Worm (Caenorhabditis elegans) whole organism, L1 larva: ENCODE measurements around the gene C44B9.3.

Experiments
- C16A3.4 ChIP-seq: fragments of 150-350 bp; optimal IDR thresholded peaks from 2 replicates; lab custom pipeline; 2014; ENCODE audit warnings: missing biosample characterization, missing genetic modification characterization
- ceh-82 ChIP-seq, 3 experiments: fragments of 150-350 bp in 1 of 3; sonication (generic microtip) in 2 of 3; optimal IDR thresholded peaks; 2 replicates each; lab custom pipeline; 2014 to 2017; ENCODE audit warnings: missing biosample characterization in 3 of 3, missing genetic modification characterization in 3 of 3
- dpl-1 ChIP-seq, 3 experiments: fragments of 150-350 bp in 2 of 3; sonication (generic microtip) in 1 of 3; optimal IDR thresholded peaks; 2 replicates each; lab custom pipeline; 2014 to 2017; ENCODE audit warnings: missing biosample characterization in 3 of 3, missing genetic modification characterization in 3 of 3, missing genetic modification reagents in 3 of 3
- dsc-1 ChIP-seq: sonication (generic microtip); optimal IDR thresholded peaks from 2 replicates; lab custom pipeline; 2016; ENCODE audit warnings: mild to moderate bottlenecking, missing genetic modification characterization, missing compliant biosample characterization
- efl-1 ChIP-seq, 4 experiments: fragments of 150-350 bp; optimal IDR thresholded peaks in 3 of 4; peaks in 1 of 4; 1 replicate in 1 of 4; 2 replicates in 3 of 4; lab custom pipeline; 2014; ENCODE audit warnings: missing biosample characterization in 2 of 4, missing genetic modification characterization in 2 of 4, missing genetic modification reagents in 2 of 4
- efl-3 ChIP-seq: fragments of 200-800 bp; sonication (Bioruptor generic); optimal IDR thresholded peaks from 2 replicates; lab custom pipeline; 2018; ENCODE audit warnings: mild to moderate bottlenecking, missing genetic modification characterization, missing compliant biosample characterization
- elt-2 ChIP-seq: sonication (generic microtip); optimal IDR thresholded peaks from 2 replicates; lab custom pipeline; 2016; ENCODE audit warnings: missing genetic modification characterization, mild to moderate bottlenecking, inconsistent platforms, missing compliant biosample characterization, missing genetic modification reagents
- ets-5 ChIP-seq: fragments of 200-800 bp; sonication (Bioruptor generic); IDR thresholded peaks from 2 replicates; pipeline ENCODE4 v1.3.6; 2022; ENCODE audit warnings: missing genetic modification characterization, missing compliant biosample characterization
- fkh-8 ChIP-seq: sonication (generic microtip); optimal IDR thresholded peaks from 2 replicates; lab custom pipeline; 2016; ENCODE audit warnings: mild to moderate bottlenecking, missing genetic modification characterization, missing compliant biosample characterization
- jun-1 ChIP-seq: fragments of 150-350 bp; optimal IDR thresholded peaks from 2 replicates; lab custom pipeline; 2014; ENCODE audit warnings: missing biosample characterization, missing genetic modification reagents, missing genetic modification characterization
- lin-13 ChIP-seq: fragments of 150-350 bp; optimal IDR thresholded peaks from 2 replicates; lab custom pipeline; 2014; ENCODE audit warnings: missing biosample characterization, missing genetic modification reagents, missing genetic modification characterization
- lin-14 ChIP-seq: fragments of 200-800 bp; sonication (Bioruptor generic); optimal IDR thresholded peaks from 2 replicates; lab custom pipeline; 2018; ENCODE audit warnings: mild to moderate bottlenecking, missing genetic modification characterization, moderate library complexity, missing compliant biosample characterization
- lin-15B ChIP-seq: fragments of 150-350 bp; sonication (generic microtip); optimal IDR thresholded peaks from 3 replicates; lab custom pipeline; 2014; ENCODE audit warnings: missing biosample characterization, missing genetic modification characterization
- lin-35 ChIP-seq, 2 experiments: fragments of 150-350 bp; optimal IDR thresholded peaks; 2 replicates each; lab custom pipeline; 2014; ENCODE audit warnings: missing biosample characterization in 2 of 2, missing genetic modification characterization in 2 of 2, missing genetic modification reagents in 2 of 2
- lir-3 ChIP-seq: sonication (generic microtip); optimal IDR thresholded peaks from 2 replicates; lab custom pipeline; 2016; ENCODE audit warnings: mild to moderate bottlenecking, missing genetic modification characterization, moderate library complexity, missing compliant biosample characterization; ENCODE audit not compliant: poor library complexity
- lsy-2 ChIP-seq, 2 experiments: fragments of 150-350 bp; optimal IDR thresholded peaks; 2 replicates each; lab custom pipeline; 2014; ENCODE audit warnings: missing biosample characterization in 2 of 2, missing genetic modification characterization in 2 of 2
- nhr-19 ChIP-seq: fragments of 200-800 bp; sonication (Bioruptor generic); conservative IDR thresholded peaks from 2 replicates; pipeline ENCODE4 v1.3.6; 2022; ENCODE audit warnings: missing genetic modification characterization, missing compliant biosample characterization
- nhr-28 ChIP-seq: fragments of 150-350 bp; optimal IDR thresholded peaks from 2 replicates; lab custom pipeline; 2014; ENCODE audit warnings: missing biosample characterization, missing genetic modification characterization
- nhr-47 ChIP-seq: sonication (generic microtip); optimal IDR thresholded peaks from 2 replicates; lab custom pipeline; 2016; ENCODE audit warnings: mild to moderate bottlenecking, missing genetic modification characterization, moderate library complexity, missing compliant biosample characterization
- nhr-77 ChIP-seq: fragments of 150-350 bp; optimal IDR thresholded peaks from 2 replicates; lab custom pipeline; 2014; ENCODE audit warnings: missing biosample characterization, missing genetic modification characterization
- nhr-85 ChIP-seq: sonication (generic microtip); peaks from one replicate; lab custom pipeline; 2016; ENCODE audit warnings: missing genetic modification characterization, inconsistent platforms, missing compliant biosample characterization
- nhr-90 ChIP-seq: sonication (generic microtip); optimal IDR thresholded peaks from 2 replicates; lab custom pipeline; 2016; ENCODE audit warnings: mild to moderate bottlenecking, missing genetic modification characterization, missing compliant biosample characterization; ENCODE audit not compliant: poor library complexity
- pax-3 ChIP-seq: fragments of 200-800 bp; sonication (Bioruptor generic); optimal IDR thresholded peaks from 2 replicates; lab custom pipeline; 2018; ENCODE audit warnings: mild to moderate bottlenecking, missing genetic modification characterization, moderate library complexity, missing compliant biosample characterization
- rnt-1 ChIP-seq: sonication (generic microtip); optimal IDR thresholded peaks from 2 replicates; lab custom pipeline; 2016; ENCODE audit warnings: mild to moderate bottlenecking, missing genetic modification characterization, moderate library complexity, missing compliant biosample characterization
- snpc-4 ChIP-seq: fragments of 150-350 bp; optimal IDR thresholded peaks from 2 replicates; lab custom pipeline; 2014; ENCODE audit warnings: missing biosample characterization, missing genetic modification characterization
- snu-23 ChIP-seq: sonication (generic microtip); optimal IDR thresholded peaks from 2 replicates; lab custom pipeline; 2016; ENCODE audit warnings: missing genetic modification characterization, missing compliant biosample characterization
- sox-4 ChIP-seq: sonication (generic microtip); optimal IDR thresholded peaks from 2 replicates; lab custom pipeline; 2016; ENCODE audit warnings: missing genetic modification characterization, missing compliant biosample characterization
- vab-15 ChIP-seq: sonication (generic microtip); optimal IDR thresholded peaks from 2 replicates; lab custom pipeline; 2017; ENCODE audit warnings: missing genotype, mild to moderate bottlenecking, missing genetic modification characterization, missing compliant biosample characterization
- xbp-1 ChIP-seq: sonication (generic microtip); optimal IDR thresholded peaks from 2 replicates; lab custom pipeline; 2016; ENCODE audit warnings: missing genetic modification characterization, missing compliant biosample characterization
- zip-4 ChIP-seq: fragments of 200-800 bp; sonication (Bioruptor generic); optimal IDR thresholded peaks from 2 replicates; lab custom pipeline; 2018; ENCODE audit warnings: mild to moderate bottlenecking, missing genetic modification characterization, moderate library complexity, missing compliant biosample characterization

C44B9.3 gene

ce11 chrIII:10877542-10877941 lies 2.4 kb downstream of the C44B9.3 start:
- TF ChIP-seq vab-15 (tag; lab: Kevin White, UChicago) (no peak), nhr-19 (GFP tag; lab: Robert Waterston, UW) (no peak), pax-3 (tag; lab: Kevin White, UChicago) (no peak), efl-1 (optimal IDR thresholded peaks at IDR 0.05; lab: Kevin White, UChicago) (no peak), efl-1 (GFP tag; optimal IDR thresholded peaks at IDR 0.05 in 1 of 2; lab: Kevin White, UChicago) (peak in 1 of 2 experiments; percentile 22)
- TF ChIP-seq, all 84 proteins: peak for 1

ce11 chrIII:10875132-10875531 lies 4.9 kb downstream of the C44B9.3 start, which contains the start of gene C44B9.2:
Gene C44B9.2, plus strand, starts transcription at chrIII:10875432.
- no peak for TF ChIP-seq ceh-82 (tag; optimal IDR thresholded peaks at IDR 0.05; lab: Kevin White, UChicago)
- no peak for TF ChIP-seq sox-4 (tag; lab: Kevin White, UChicago)
- TF ChIP-seq, all 84 proteins: peak for 0

- TF ChIP-seq efl-1 (optimal IDR thresholded peaks at IDR 0.05; lab: Kevin White, UChicago) (no peak), efl-1 (GFP tag; optimal IDR thresholded peaks at IDR 0.05 in 1 of 2; lab: Kevin White, UChicago) (peak in 1 of 2 experiments; percentile 8), nhr-47 (tag; lab: Kevin White, UChicago) (no peak)
Observed at ce11 chrIII:10870814-10871213, 9.2 kb downstream of the C44B9.3 start.

- no peak for TF ChIP-seq ets-5 (GFP tag; lab: Robert Waterston, UW)
- no peak for TF ChIP-seq fkh-8 (tag; lab: Kevin White, UChicago)
- no peak for TF ChIP-seq efl-3 (GFP tag; lab: Kevin White, UChicago)
Observed at ce11 chrIII:10870161-10870560, 9.8 kb downstream of the C44B9.3 start.

- TF ChIP-seq efl-1 (optimal IDR thresholded peaks at IDR 0.05; lab: Kevin White, UChicago) (no peak), efl-1 (GFP tag; optimal IDR thresholded peaks at IDR 0.05 in 1 of 2; lab: Kevin White, UChicago) (peak in 1 of 2 experiments; percentile 80), nhr-90 (tag; lab: Kevin White, UChicago) (no peak)
Observed at ce11 chrIII:10869595-10869994, 10.4 kb downstream of the C44B9.3 start.

- TF ChIP-seq dpl-1 (GFP tag; optimal IDR thresholded peaks at IDR 0.05; lab: Kevin White, UChicago) (peak; percentile 28 to 66 (median 47)), lir-3 (tag; lab: Kevin White, UChicago) (no peak), nhr-28 (no peak), jun-1 (tag; lab: Kevin White, UChicago) (no peak), xbp-1 (peak; percentile 22), ceh-82 (tag; optimal IDR thresholded peaks at IDR 0.05; lab: Kevin White, UChicago) (peak in 1 of 3 experiments; percentile 29), snu-23 (peak; percentile 40), dsc-1 (peak; percentile 18), lin-15B (peak; percentile 8), lsy-2 (tag; optimal IDR thresholded peaks at IDR 0.05; lab: Kevin White, UChicago) (peak; percentile 41 to 67), snpc-4 (tag; lab: Kevin White, UChicago) (peak; percentile 2), elt-2 (no peak), lin-14 (GFP tag; lab: Kevin White, UChicago) (no peak), lin-13 (GFP tag; lab: Kevin White, UChicago) (peak; percentile 22), C16A3.4 (tag; lab: Kevin White, UChicago) (peak; percentile 62), rnt-1 (tag; lab: Kevin White, UChicago) (peak; percentile 32), efl-1 (optimal IDR thresholded peaks at IDR 0.05; lab: Kevin White, UChicago) (peak; percentile 51 to 60), efl-1 (GFP tag; optimal IDR thresholded peaks at IDR 0.05 in 1 of 2; lab: Kevin White, UChicago) (peak; percentile 45 to 95), nhr-77 (tag; lab: Kevin White, UChicago) (no peak), nhr-85 (tag; lab: Kevin White, UChicago) (peak; percentile 6), lin-35 (GFP tag; optimal IDR thresholded peaks at IDR 0.05; lab: Kevin White, UChicago) (peak; percentile 18 to 55), zip-4 (no peak)
Observed at ce11 chrIII:10868653-10869392, 11.2 kb downstream of the C44B9.3 start, which contains the start of the genes cey-4 and vps-50. Gene cey-4, minus strand, starts transcription at chrIII:10868703. Gene vps-50, plus strand, starts transcription at chrIII:10869193.
